Worm (Caenorhabditis elegans): Measurements from ENCODE around the gene gplb-1.

DNA sequence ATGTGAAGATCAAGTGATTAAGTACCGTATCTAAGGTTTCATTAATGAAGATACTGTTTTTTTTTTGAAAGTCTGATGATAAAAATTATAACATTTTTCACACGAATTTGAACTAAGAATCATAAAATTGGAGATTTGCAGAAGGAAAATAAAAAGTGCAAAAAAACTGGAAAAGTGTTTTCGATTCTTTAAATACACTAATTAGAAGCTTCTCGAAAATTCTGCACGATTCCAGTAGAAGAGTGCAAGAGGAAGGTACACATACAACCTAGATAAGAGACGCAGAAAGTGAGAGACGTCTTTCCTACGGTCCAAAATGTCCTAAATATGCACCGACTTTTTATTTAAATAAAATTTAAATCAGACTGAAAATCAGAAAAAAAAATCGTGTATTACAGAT lies 44.8 kb downstream of the gplb-1 start:
- no peak for TF ChIP-seq ztf-11 (tag; optimal IDR thresholded peaks at IDR 0.05)
- no peak for TF ChIP-seq M03D4.4 (tag; optimal IDR thresholded peaks at IDR 0.05)
- TF ChIP-seq blmp-1 (tag; optimal IDR thresholded peaks at IDR 0.05): no peak
- TF ChIP-seq snpc-4 (tag; optimal IDR thresholded peaks at IDR 0.05): no peak
- TF ChIP-seq nhr-12 (tag; optimal IDR thresholded peaks at IDR 0.05): no peak
- no peak for TF ChIP-seq elt-3 (tag; optimal IDR thresholded peaks at IDR 0.05)
- no peak for TF ChIP-seq sem-2 (GFP tag; optimal IDR thresholded peaks at IDR 0.05)
- no peak for TF ChIP-seq cnd-1 (tag; optimal IDR thresholded peaks at IDR 0.05)
- TF ChIP-seq nhr-237 (tag; optimal IDR thresholded peaks at IDR 0.05): no peak

Data from whole organism, mixed stage, embryonic.